Fruit fly (Drosophila melanogaster) whole organism, prepupa: ENCODE results near the gene CG3505.

ENCODE experiments used
- CG11294 ChIP-seq: fragments of 200-800 bp; sonication (Bioruptor generic); IDR thresholded peaks from 2 replicates; pipeline ENCODE4 v1.3.6; 2022; ENCODE audit warnings: missing biosample characterization, missing genetic modification characterization
- CG6163 ChIP-seq: fragments of 200-800 bp; sonication (Bioruptor generic); IDR thresholded peaks from 3 replicates; pipeline ENCODE4 v1.3.6; 2022; ENCODE audit warnings: missing biosample characterization, missing genetic modification characterization
- CG7368 ChIP-seq: fragments of 200-800 bp; sonication (Bioruptor generic); optimal IDR thresholded peaks from 3 replicates; lab custom pipeline; 2016; ENCODE audit warnings: missing biosample characterization, missing genetic modification characterization
- Ets21C ChIP-seq: fragments of 200-800 bp; sonication (Bioruptor generic); optimal IDR thresholded peaks from 3 replicates; lab custom pipeline; 2016; ENCODE audit warnings: missing biosample characterization, missing genetic modification characterization
- Hr38 ChIP-seq: sonication (Bioruptor generic); optimal IDR thresholded peaks from 2 replicates; lab custom pipeline; 2016; ENCODE audit warnings: missing biosample characterization, missing genetic modification characterization
- Hr4 ChIP-seq: fragments of 200-800 bp; sonication (Bioruptor generic); optimal IDR thresholded peaks from 3 replicates; lab custom pipeline; 2016; ENCODE audit warnings: missing biosample characterization, missing genetic modification characterization
- Lpt ChIP-seq: fragments of 200-800 bp; sonication (Bioruptor generic); optimal IDR thresholded peaks from 3 replicates; lab custom pipeline; 2016; ENCODE audit warnings: missing biosample characterization, missing genetic modification characterization
- OdsH ChIP-seq: fragments of 200-800 bp; sonication (Bioruptor generic); optimal IDR thresholded peaks from 3 replicates; lab custom pipeline; 2016; ENCODE audit warnings: missing biosample characterization, missing genetic modification characterization
- Smox ChIP-seq: fragments of 200-800 bp; sonication (Bioruptor generic); optimal IDR thresholded peaks from 3 replicates; lab custom pipeline; 2016; ENCODE audit warnings: missing biosample characterization, missing genetic modification characterization
- Sox102F ChIP-seq: fragments of 200-800 bp; sonication (Bioruptor generic); optimal IDR thresholded peaks from 2 replicates; lab custom pipeline; 2016; ENCODE audit warnings: missing biosample characterization, mild to moderate bottlenecking, missing genetic modification characterization
- cyc ChIP-seq: fragments of 200-800 bp; sonication (Bioruptor generic); optimal IDR thresholded peaks from 3 replicates; lab custom pipeline; 2016; ENCODE audit warnings: missing biosample characterization, missing genetic modification characterization
- eg ChIP-seq: fragments of 200-800 bp; sonication (Bioruptor generic); IDR thresholded peaks from 3 replicates; pipeline ENCODE4 v1.3.6; 2022; ENCODE audit warnings: missing biosample characterization, missing genetic modification characterization
- ss ChIP-seq, 2 experiments: fragments of 200-800 bp; sonication (Bioruptor generic); optimal IDR thresholded peaks; 2 replicates in 1 of 2; 3 replicates in 1 of 2; lab custom pipeline; 2017 to 2018; ENCODE audit warnings: mild to moderate bottlenecking in 2 of 2, missing biosample characterization in 2 of 2, missing genetic modification characterization in 2 of 2, moderate library complexity in 1 of 2

- no peak for TF ChIP-seq CG7368 (GFP tag; lab: Kevin White, UChicago)
- no peak for TF ChIP-seq ss (GFP tag; optimal IDR thresholded peaks at IDR 0.05; lab: Kevin White, UChicago)
- no peak for TF ChIP-seq OdsH (GFP tag; lab: Kevin White, UChicago)
- no peak for TF ChIP-seq Hr4 (GFP tag; lab: Kevin White, UChicago)
- TF ChIP-seq Ets21C (GFP tag; lab: Kevin White, UChicago) = no peak
- no peak for TF ChIP-seq CG6163 (GFP tag; lab: Robert Waterston, UW)
- no peak for TF ChIP-seq cyc (GFP tag; lab: Kevin White, UChicago)
- TF ChIP-seq Hr38 (GFP tag; lab: Kevin White, UChicago) = no peak
- no peak for TF ChIP-seq eg (GFP tag; lab: Robert Waterston, UW)
- no peak for TF ChIP-seq Lpt (GFP tag; lab: Kevin White, UChicago)
- TF ChIP-seq Smox = no peak
- TF ChIP-seq Sox102F (GFP tag; lab: Kevin White, UChicago) = no peak
- TF ChIP-seq CG11294 (GFP tag; lab: Robert Waterston, UW) = no peak
These were observed 14.8 kb upstream of the CG3505 start, which contains the start of gene CG7886 for dm6 chr3R:14642463-14642862.
